Fruit fly (Drosophila melanogaster) whole organism, prepupa: Measurements from ENCODE around the gene CG14641.

Source experiments
- Blimp-1 ChIP-seq: fragments of 200-800 bp; sonication (Bioruptor generic); optimal IDR thresholded peaks from 3 replicates; lab custom pipeline; 2017; ENCODE audit warnings: missing biosample characterization, missing genetic modification characterization, mild to moderate bottlenecking, moderate library complexity, missing genetic modification reagents
- CG10631 ChIP-seq: fragments of 200-800 bp; sonication (Bioruptor generic); optimal IDR thresholded peaks from 2 replicates; lab custom pipeline; 2016; ENCODE audit warnings: missing biosample characterization, missing genetic modification characterization
- CG11294 ChIP-seq: fragments of 200-800 bp; sonication (Bioruptor generic); IDR thresholded peaks from 2 replicates; pipeline ENCODE4 v1.3.6; 2022; ENCODE audit warnings: missing biosample characterization, missing genetic modification characterization
- CG11902 ChIP-seq: fragments of 200-800 bp; sonication (Bioruptor generic); optimal IDR thresholded peaks from 3 replicates; lab custom pipeline; 2016; ENCODE audit warnings: missing biosample characterization, missing genetic modification characterization
- CG1621 ChIP-seq: fragments of 200-800 bp; sonication (Bioruptor generic); optimal IDR thresholded peaks from 3 replicates; lab custom pipeline; 2018; ENCODE audit warnings: missing biosample characterization, mild to moderate bottlenecking, missing genetic modification characterization
- CG16779 ChIP-seq: fragments of 200-800 bp; sonication (Bioruptor generic); optimal IDR thresholded peaks from 3 replicates; lab custom pipeline; 2017; ENCODE audit warnings: missing biosample characterization, mild to moderate bottlenecking, missing genetic modification characterization
- CG3032 ChIP-seq: fragments of 200-800 bp; optimal IDR thresholded peaks from 2 replicates; lab custom pipeline; 2019; ENCODE audit warnings: missing biosample characterization, mild to moderate bottlenecking, missing genetic modification characterization, moderate library complexity
- CG31627 ChIP-seq: fragments of 200-800 bp; sonication (Bioruptor generic); optimal IDR thresholded peaks from 3 replicates; lab custom pipeline; 2016; ENCODE audit warnings: missing biosample characterization, missing genetic modification characterization
- CG32006 ChIP-seq: fragments of 200-800 bp; sonication (Bioruptor generic); optimal IDR thresholded peaks from 3 replicates; lab custom pipeline; 2017; ENCODE audit warnings: missing biosample characterization, mild to moderate bottlenecking, missing genetic modification characterization
- CG34406 ChIP-seq: fragments of 200-800 bp; sonication (Bioruptor generic); optimal IDR thresholded peaks from 3 replicates; lab custom pipeline; 2016; ENCODE audit warnings: missing biosample characterization, missing genetic modification characterization
- CG3919 ChIP-seq: fragments of 200-800 bp; sonication (Bioruptor generic); optimal IDR thresholded peaks from 3 replicates; lab custom pipeline; 2016; ENCODE audit warnings: missing biosample characterization, missing genetic modification characterization
- CG6276 ChIP-seq: fragments of 200-800 bp; sonication (Bioruptor generic); optimal IDR thresholded peaks from 2 replicates; lab custom pipeline; 2017; ENCODE audit warnings: missing biosample characterization, mild to moderate bottlenecking, missing genetic modification characterization
- CG6792 ChIP-seq: fragments of 200-800 bp; sonication (Bioruptor generic); optimal IDR thresholded peaks from 3 replicates; lab custom pipeline; 2016; ENCODE audit warnings: missing biosample characterization, missing genetic modification characterization
- CG6854 ChIP-seq: fragments of 200-800 bp; sonication (Bioruptor generic); optimal IDR thresholded peaks from 2 replicates; lab custom pipeline; 2017; ENCODE audit warnings: missing biosample characterization, mild to moderate bottlenecking, missing genetic modification characterization
- CG8119 ChIP-seq: fragments of 200-800 bp; sonication (Bioruptor generic); IDR thresholded peaks from 3 replicates; pipeline ENCODE4 v1.3.6; 2022; ENCODE audit warnings: missing biosample characterization, missing genetic modification characterization
- CG8319 ChIP-seq: fragments of 200-800 bp; sonication (Bioruptor generic); optimal IDR thresholded peaks from 3 replicates; lab custom pipeline; 2016; ENCODE audit warnings: missing biosample characterization, missing genetic modification characterization
- CG8632 ChIP-seq: fragments of 200-800 bp; sonication (Bioruptor generic); optimal IDR thresholded peaks from 3 replicates; lab custom pipeline; 2016; ENCODE audit warnings: missing biosample characterization, missing genetic modification characterization
- CG9139 ChIP-seq: fragments of 200-800 bp; sonication (Bioruptor generic); optimal IDR thresholded peaks from 3 replicates; lab custom pipeline; 2017; ENCODE audit warnings: missing biosample characterization, mild to moderate bottlenecking, missing genetic modification characterization
- Eip75B ChIP-seq: fragments of 200-800 bp; sonication (Bioruptor generic); optimal IDR thresholded peaks from 3 replicates; lab custom pipeline; 2016; ENCODE audit warnings: missing biosample characterization, missing genetic modification characterization
- Eip93F ChIP-seq: fragments of 200-800 bp; sonication (Bioruptor generic); optimal IDR thresholded peaks from 2 replicates; lab custom pipeline; 2016; ENCODE audit warnings: missing biosample characterization, mild to moderate bottlenecking, missing genetic modification characterization
- Gug ChIP-seq: fragments of 200-800 bp; sonication (Bioruptor generic); IDR thresholded peaks from 2 replicates; pipeline ENCODE4 v1.3.6; 2022; ENCODE audit warnings: missing biosample characterization, missing genetic modification characterization
- Hr38 ChIP-seq: sonication (Bioruptor generic); optimal IDR thresholded peaks from 2 replicates; lab custom pipeline; 2016; ENCODE audit warnings: missing biosample characterization, missing genetic modification characterization
- Hr39 ChIP-seq: fragments of 200-800 bp; sonication (Bioruptor generic); optimal IDR thresholded peaks from 2 replicates; lab custom pipeline; 2016; ENCODE audit warnings: missing biosample characterization, missing genetic modification characterization
- Smox ChIP-seq: fragments of 200-800 bp; sonication (Bioruptor generic); optimal IDR thresholded peaks from 3 replicates; lab custom pipeline; 2016; ENCODE audit warnings: missing biosample characterization, missing genetic modification characterization
- Sox102F ChIP-seq: fragments of 200-800 bp; sonication (Bioruptor generic); optimal IDR thresholded peaks from 2 replicates; lab custom pipeline; 2016; ENCODE audit warnings: missing biosample characterization, mild to moderate bottlenecking, missing genetic modification characterization
- Sox14 ChIP-seq: fragments of 200-800 bp; sonication (Bioruptor generic); optimal IDR thresholded peaks from 3 replicates; lab custom pipeline; 2016; ENCODE audit warnings: missing biosample characterization, missing genetic modification characterization
- Sox15 ChIP-seq: fragments of 200-800 bp; sonication (Bioruptor generic); optimal IDR thresholded peaks from 3 replicates; lab custom pipeline; 2016; ENCODE audit warnings: missing biosample characterization, missing genetic modification characterization
- achi ChIP-seq: fragments of 200-800 bp; sonication (Bioruptor generic); optimal IDR thresholded peaks from 3 replicates; lab custom pipeline; 2016; ENCODE audit warnings: missing biosample characterization, missing genetic modification characterization
- acj6 ChIP-seq: fragments of 200-800 bp; sonication (Bioruptor generic); optimal IDR thresholded peaks from 3 replicates; lab custom pipeline; 2016; ENCODE audit warnings: missing biosample characterization, missing genetic modification characterization
- cyc ChIP-seq: fragments of 200-800 bp; sonication (Bioruptor generic); optimal IDR thresholded peaks from 3 replicates; lab custom pipeline; 2016; ENCODE audit warnings: missing biosample characterization, missing genetic modification characterization
- dsx ChIP-seq: fragments of 200-800 bp; optimal IDR thresholded peaks from 3 replicates; lab custom pipeline; 2019; ENCODE audit warnings: missing biosample characterization, mild to moderate bottlenecking, missing genetic modification characterization, moderate library complexity; ENCODE audit not compliant: poor library complexity, severe bottlenecking
- eg ChIP-seq: fragments of 200-800 bp; sonication (Bioruptor generic); IDR thresholded peaks from 3 replicates; pipeline ENCODE4 v1.3.6; 2022; ENCODE audit warnings: missing biosample characterization, missing genetic modification characterization
- esn ChIP-seq: fragments of 200-800 bp; sonication (Bioruptor generic); optimal IDR thresholded peaks from 2 replicates; lab custom pipeline; 2016; ENCODE audit warnings: missing biosample characterization, mild to moderate bottlenecking, missing genetic modification characterization, moderate library complexity
- fd59A ChIP-seq: fragments of 200-800 bp; sonication (Bioruptor generic); optimal IDR thresholded peaks from 2 replicates; lab custom pipeline; 2017; ENCODE audit warnings: missing biosample characterization, mild to moderate bottlenecking, missing genetic modification characterization, missing genetic modification reagents
- fd85E ChIP-seq: fragments of 200-800 bp; sonication (Bioruptor generic); optimal IDR thresholded peaks from 3 replicates; lab custom pipeline; 2016; ENCODE audit warnings: missing biosample characterization, missing genetic modification characterization
- lz ChIP-seq: fragments of 200-800 bp; sonication (Bioruptor generic); optimal IDR thresholded peaks from 3 replicates; lab custom pipeline; 2016; ENCODE audit warnings: missing biosample characterization, missing genetic modification characterization
- net ChIP-seq: fragments of 200-800 bp; sonication (Bioruptor generic); optimal IDR thresholded peaks from 3 replicates; lab custom pipeline; 2016; ENCODE audit warnings: missing biosample characterization, missing genetic modification characterization
- pdm3 ChIP-seq: fragments of 200-800 bp; sonication (Bioruptor generic); optimal IDR thresholded peaks from 3 replicates; lab custom pipeline; 2016; ENCODE audit warnings: missing biosample characterization, missing genetic modification characterization
- salr ChIP-seq, 2 experiments: fragments of 200-800 bp; sonication (Bioruptor generic); optimal IDR thresholded peaks; 3 replicates each; lab custom pipeline; 2016 to 2018; ENCODE audit warnings: missing biosample characterization in 2 of 2, missing genetic modification characterization in 2 of 2, mild to moderate bottlenecking in 1 of 2
- spab ChIP-seq: fragments of 200-800 bp; sonication (Bioruptor generic); optimal IDR thresholded peaks from 2 replicates; lab custom pipeline; 2017; ENCODE audit warnings: missing biosample characterization, mild to moderate bottlenecking, missing genetic modification characterization, missing genetic modification reagents
- ss ChIP-seq, 2 experiments: fragments of 200-800 bp; sonication (Bioruptor generic); optimal IDR thresholded peaks; 2 replicates in 1 of 2; 3 replicates in 1 of 2; lab custom pipeline; 2017 to 2018; ENCODE audit warnings: mild to moderate bottlenecking in 2 of 2, missing biosample characterization in 2 of 2, missing genetic modification characterization in 2 of 2, moderate library complexity in 1 of 2
- svp ChIP-seq: fragments of 200-800 bp; sonication (Bioruptor generic); peaks from one replicate; lab custom pipeline; 2016; ENCODE audit warnings: missing biosample characterization, missing genetic modification characterization
- vri ChIP-seq: fragments of 200-800 bp; sonication (Bioruptor generic); optimal IDR thresholded peaks from 3 replicates; lab custom pipeline; 2016; ENCODE audit warnings: missing biosample characterization, mild to moderate bottlenecking, missing genetic modification characterization

The CG14641 gene

dm6 chr3R:4251241-4251640, 19.1 kb upstream of the CG14641 start, which contains the start of gene TwdlG:
TwdlG (minus strand) TSS chr3R:4251341.
- TF ChIP-seq CG6276 (no peak), CG9139 (no peak)

DNA sequence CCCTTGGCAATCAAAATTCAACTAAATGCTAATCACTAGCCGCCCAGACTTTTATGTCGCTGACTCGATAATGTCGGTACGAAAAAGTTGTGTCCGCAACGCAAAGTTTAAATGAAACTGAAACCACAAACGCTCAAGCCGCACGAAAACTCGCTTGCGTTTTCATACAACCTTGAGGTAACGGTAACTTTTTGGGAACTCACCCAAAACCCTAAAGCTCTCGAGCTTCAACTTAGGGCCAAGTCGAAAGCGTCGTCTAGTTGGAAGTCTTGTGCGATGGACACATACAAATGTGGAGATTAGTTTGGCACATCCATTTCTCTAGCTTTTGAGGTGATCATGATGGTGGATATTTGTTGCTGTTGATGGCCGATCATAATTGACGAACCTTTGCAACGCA, 17.8 kb upstream of the CG14641 start:
- no peak for TF ChIP-seq CG32006

DNA sequence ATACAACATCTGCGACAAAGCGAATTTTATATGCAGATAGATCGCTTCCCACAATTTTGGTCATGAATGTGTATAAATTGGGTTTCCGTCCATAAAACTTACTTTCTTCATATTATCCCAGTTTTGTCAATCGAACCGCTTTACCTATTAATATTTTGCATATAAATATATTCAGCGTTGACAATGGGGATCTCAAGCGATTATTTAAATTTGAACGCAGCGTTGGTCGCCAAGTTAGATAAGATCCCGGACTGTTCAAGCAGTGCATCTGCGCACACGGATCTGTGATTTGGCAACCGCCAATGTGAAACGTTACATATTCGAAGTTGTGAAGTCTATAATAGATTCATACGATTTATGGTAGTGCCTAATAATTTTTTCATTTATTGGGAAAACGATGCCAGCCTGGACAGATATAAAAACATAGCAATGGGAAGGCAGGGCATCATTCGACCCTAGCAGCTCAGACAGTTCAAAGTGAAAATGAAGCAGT, 14.5 kb upstream of the CG14641 start, which contains the start of gene TwdlF:
Gene TwdlF (plus strand): TSS at position 443 of the 493 bp plus-strand sequence.
- TF ChIP-seq CG31627 (no peak), CG10631 (GFP tag; lab: Kevin White, UChicago) (no peak), esn (no peak), ss (GFP tag; optimal IDR thresholded peaks at IDR 0.05; lab: Kevin White, UChicago) (no peak), spab (GFP tag; lab: Kevin White, UChicago) (no peak), eg (GFP tag; lab: Robert Waterston, UW) (no peak), Eip75B (GFP tag; lab: Kevin White, UChicago) (no peak), achi (no peak)

DNA sequence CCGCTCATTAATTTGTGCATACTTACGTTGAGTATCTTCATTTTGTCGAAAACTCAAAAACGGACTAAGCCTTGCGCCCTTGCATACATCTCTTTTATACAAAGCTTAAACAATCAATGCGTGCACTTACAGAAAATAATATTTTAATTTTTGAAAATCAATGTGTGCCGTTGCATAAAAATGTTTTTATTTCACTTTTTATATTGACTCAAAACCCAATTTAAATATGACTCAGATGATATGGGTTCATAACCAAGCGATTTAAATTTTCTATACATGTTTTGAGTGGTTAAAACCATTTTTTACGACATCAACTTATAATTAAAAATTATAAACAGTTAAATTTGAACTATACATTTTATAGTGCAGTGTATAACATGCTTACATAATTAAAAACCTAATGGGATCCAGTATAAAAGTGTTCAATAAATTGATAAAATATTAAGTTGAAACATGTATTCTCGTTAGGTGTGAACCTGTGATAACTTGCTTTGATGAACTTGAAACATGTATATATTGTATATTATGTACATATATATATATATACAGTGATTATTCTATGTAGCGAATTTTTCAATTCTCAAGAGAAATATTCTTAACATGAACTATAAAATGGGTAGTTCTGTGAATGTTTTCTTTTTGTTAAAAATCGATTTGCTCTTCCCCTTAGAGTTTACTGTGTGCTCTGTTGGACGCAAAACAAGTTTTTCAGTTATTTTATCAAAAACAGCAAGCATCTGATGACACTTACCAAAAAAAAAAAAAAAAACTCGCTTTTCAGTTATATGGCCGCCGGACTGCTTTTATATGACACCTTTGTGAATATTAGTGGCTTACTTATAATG, 11.2 kb upstream of the CG14641 start, which contains the start of gene CG34305:
Gene CG34305 (minus strand): TSS at position 51 of the 845 bp plus-strand sequence.
- TF ChIP-seq acj6 (peak; percentile 19), CG3032 (tag; lab: Kevin White, UChicago) (no peak), CG1621 (tag; lab: Kevin White, UChicago) (no peak), Hr39 (GFP tag; lab: Kevin White, UChicago) (peak; percentile 46), svp (GFP tag; lab: Kevin White, UChicago) (peak; percentile 66), Sox102F (GFP tag; lab: Kevin White, UChicago) (peak; percentile 28), CG6854 (GFP tag; lab: Kevin White, UChicago) (no peak), CG8632 (GFP tag; lab: Kevin White, UChicago) (peak; percentile 13), net (GFP tag; lab: Kevin White, UChicago) (peak; percentile 10), vri (GFP tag; lab: Kevin White, UChicago) (peak; percentile 40), Gug (GFP tag; lab: Robert Waterston, UW) (no peak), CG10631 (GFP tag; lab: Kevin White, UChicago) (peak; percentile 18), CG11294 (GFP tag; lab: Robert Waterston, UW) (no peak), cyc (peak; percentile 37), CG8319 (peak; percentile 25), Hr38 (no peak), Blimp-1 (GFP tag; lab: Kevin White, UChicago) (no peak), CG34406 (GFP tag; lab: Kevin White, UChicago) (peak; percentile 38), CG6792 (GFP tag; lab: Kevin White, UChicago) (peak; percentile 35), pdm3 (GFP tag; lab: Kevin White, UChicago) (peak; percentile 54), dsx (no peak), Sox15 (GFP tag; lab: Kevin White, UChicago) (no peak), Sox14 (no peak), CG8119 (GFP tag; lab: Robert Waterston, UW) (no peak), Smox (GFP tag; lab: Kevin White, UChicago) (peak; percentile 39), achi (peak; percentile 15), eg (GFP tag; lab: Robert Waterston, UW) (no peak), CG16779 (tag; lab: Kevin White, UChicago) (no peak), salr (GFP tag; optimal IDR thresholded peaks at IDR 0.05; lab: Kevin White, UChicago) (no peak), Eip93F (GFP tag; lab: Kevin White, UChicago) (no peak), fd85E (GFP tag; lab: Kevin White, UChicago) (no peak), Eip75B (GFP tag; lab: Kevin White, UChicago) (peak; percentile 3), fd59A (no peak), CG31627 (peak; percentile 20), CG11902 (GFP tag; lab: Kevin White, UChicago) (peak; percentile 9), CG3919 (GFP tag; lab: Kevin White, UChicago) (peak; percentile 11), CG6276 (no peak), lz (GFP tag; lab: Kevin White, UChicago) (peak; percentile 38), ss (GFP tag; optimal IDR thresholded peaks at IDR 0.05; lab: Kevin White, UChicago) (no peak)
